Fruit fly (Drosophila melanogaster) whole organism, embryonic: ENCODE data around the gene Cralbp.
A peak's percentile ranks its signal among the peaks of the same experiment; 100 is the strongest.

Source experiments
- Adf1 ChIP-seq: fragments of 200-800 bp; sonication (Bioruptor generic); IDR thresholded peaks from 2 replicates; pipeline ENCODE4 v1.3.6; 2022; ENCODE audit warnings: missing biosample characterization, missing genetic modification characterization
- CG10147 ChIP-seq: fragments of 200-800 bp; sonication (Bioruptor generic); optimal IDR thresholded peaks from 2 replicates; lab custom pipeline; 2019; ENCODE audit warnings: missing biosample characterization, mild to moderate bottlenecking, missing genetic modification characterization, moderate library complexity
- CG1024 ChIP-seq: fragments of 200-800 bp; sonication (Bioruptor generic); IDR thresholded peaks from 2 replicates; pipeline ENCODE4 v1.3.6; 2022; ENCODE audit warnings: missing biosample characterization, missing genetic modification characterization
- CG11456 ChIP-seq: fragments of 200-800 bp; sonication (Bioruptor generic); IDR thresholded peaks from 3 replicates; pipeline ENCODE4 v1.3.6; 2022; ENCODE audit warnings: missing biosample characterization, missing genetic modification characterization
- CG12659 ChIP-seq: fragments of 200-800 bp; sonication (Bioruptor generic); optimal IDR thresholded peaks from 3 replicates; lab custom pipeline; 2017; ENCODE audit warnings: mild to moderate bottlenecking, missing biosample characterization, missing genetic modification reagents, missing genetic modification characterization
- CG15601 ChIP-seq: fragments of 200-800 bp; sonication (Bioruptor generic); optimal IDR thresholded peaks from 3 replicates; lab custom pipeline; 2019; ENCODE audit warnings: missing biosample characterization, mild to moderate bottlenecking, missing genetic modification characterization, moderate library complexity
- CG17186 ChIP-seq: fragments of 200-800 bp; sonication (Bioruptor generic); optimal IDR thresholded peaks from 3 replicates; lab custom pipeline; 2017; ENCODE audit warnings: missing biosample characterization, missing genetic modification reagents, missing genetic modification characterization
- CG17328 ChIP-seq: fragments of 200-800 bp; sonication (Bioruptor generic); IDR thresholded peaks from 2 replicates; pipeline ENCODE4 v1.3.6; 2022; ENCODE audit warnings: missing biosample characterization, missing genetic modification characterization
- CG17361 ChIP-seq: fragments of 200-800 bp; sonication (Bioruptor generic); IDR thresholded peaks from 3 replicates; pipeline ENCODE4 v1.3.6; 2022; ENCODE audit warnings: missing biosample characterization, missing genetic modification characterization
- CG2120 ChIP-seq: fragments of 200-800 bp; sonication (Bioruptor generic); optimal IDR thresholded peaks from 3 replicates; lab custom pipeline; 2016; ENCODE audit warnings: missing biosample characterization, missing genetic modification characterization
- CG30431 ChIP-seq: fragments of 200-800 bp; sonication (Bioruptor generic); optimal IDR thresholded peaks from 2 replicates; lab custom pipeline; 2017; ENCODE audit warnings: missing biosample characterization, missing genetic modification characterization
- CG32532 ChIP-seq: fragments of 200-800 bp; sonication (Bioruptor generic); IDR thresholded peaks from 2 replicates; pipeline ENCODE4 v1.3.6; 2022; ENCODE audit warnings: missing biosample characterization, missing genetic modification characterization
- CG34422 ChIP-seq: fragments of 200-800 bp; sonication (Bioruptor generic); IDR thresholded peaks from 3 replicates; pipeline ENCODE4 v1.3.6; 2022; ENCODE audit warnings: missing biosample characterization, missing genetic modification characterization
- CG3847 ChIP-seq: fragments of 200-800 bp; sonication (Bioruptor generic); IDR thresholded peaks from 2 replicates; pipeline ENCODE4 v1.3.6; 2022; ENCODE audit warnings: missing biosample characterization, missing genetic modification characterization
- CG3995 ChIP-seq: fragments of 200-800 bp; sonication (Bioruptor generic); optimal IDR thresholded peaks from 3 replicates; lab custom pipeline; 2016; ENCODE audit warnings: missing biosample characterization, missing genetic modification characterization
- CG42726 ChIP-seq: fragments of 200-800 bp; sonication (Bioruptor generic); IDR thresholded peaks from 2 replicates; pipeline ENCODE4 v1.3.6; 2022; ENCODE audit warnings: missing biosample characterization, missing genetic modification characterization; ENCODE audit not compliant: partially characterized antibody
- CG6683 ChIP-seq: fragments of 200-800 bp; sonication (Bioruptor generic); optimal IDR thresholded peaks from 2 replicates; lab custom pipeline; 2017; ENCODE audit warnings: missing biosample characterization, mild to moderate bottlenecking, missing genetic modification characterization, missing genetic modification reagents
- CG9215 ChIP-seq: fragments of 200-800 bp; sonication (Bioruptor generic); IDR thresholded peaks from 2 replicates; pipeline ENCODE4 v1.3.6; 2022; ENCODE audit warnings: missing biosample characterization, missing genetic modification characterization
- CG9609 ChIP-seq: fragments of 200-800 bp; sonication (Bioruptor generic); optimal IDR thresholded peaks from 3 replicates; lab custom pipeline; 2016; ENCODE audit warnings: missing biosample characterization, missing genetic modification characterization
- CG9876 ChIP-seq: fragments of 200-800 bp; sonication (Bioruptor generic); optimal IDR thresholded peaks from 2 replicates; lab custom pipeline; 2016; ENCODE audit warnings: missing biosample characterization, missing genetic modification characterization
- CHES-1-like ChIP-seq: fragments of 200-800 bp; sonication (Bioruptor generic); optimal IDR thresholded peaks from 2 replicates; lab custom pipeline; 2016; ENCODE audit warnings: missing biosample characterization, missing genetic modification characterization
- D19A ChIP-seq: fragments of 200-800 bp; optimal IDR thresholded peaks from 3 replicates; lab custom pipeline; 2019; ENCODE audit warnings: missing biosample characterization, mild to moderate bottlenecking, missing genetic modification characterization, moderate library complexity
- Dll ChIP-seq: fragments of 200-800 bp; sonication (Bioruptor generic); IDR thresholded peaks from 4 replicates; pipeline ENCODE4 v1.3.6; 2022; ENCODE audit warnings: missing biosample characterization, missing genetic modification characterization; ENCODE audit not compliant: partially characterized antibody
- Gug ChIP-seq: fragments of 200-800 bp; sonication (Bioruptor generic); IDR thresholded peaks from 4 replicates; pipeline ENCODE4 v1.3.6; 2022; ENCODE audit warnings: missing biosample characterization, missing genetic modification characterization
- Hr39 ChIP-seq: fragments of >200 bp; optimal IDR thresholded peaks from 2 replicates; lab custom pipeline; 2017
- Hsf ChIP-seq: fragments of 200-800 bp; sonication (Bioruptor generic); optimal IDR thresholded peaks from 3 replicates; lab custom pipeline; 2016; ENCODE audit warnings: missing biosample characterization, missing genetic modification characterization
- NC2α ChIP-seq: fragments of 200-800 bp; sonication (Bioruptor generic); optimal IDR thresholded peaks from 2 replicates; lab custom pipeline; 2016; ENCODE audit warnings: missing biosample characterization, missing genetic modification characterization
- Neu2 ChIP-seq: fragments of 200-800 bp; sonication (Bioruptor generic); optimal IDR thresholded peaks from 3 replicates; lab custom pipeline; 2016; ENCODE audit warnings: missing biosample characterization, missing genetic modification characterization, borderline replicate concordance
- bbx ChIP-seq: fragments of 200-800 bp; sonication (Bioruptor generic); IDR thresholded peaks from 2 replicates; pipeline ENCODE4 v1.3.6; 2022; ENCODE audit warnings: missing biosample characterization, missing genetic modification characterization; ENCODE audit not compliant: partially characterized antibody
- corto ChIP-seq: fragments of 200-800 bp; sonication (Bioruptor generic); optimal IDR thresholded peaks from 2 replicates; lab custom pipeline; 2016; ENCODE audit warnings: missing biosample characterization, mild to moderate bottlenecking, missing genetic modification characterization, moderate library complexity
- danr ChIP-seq: fragments of 200-800 bp; sonication (Bioruptor generic); IDR thresholded peaks from 2 replicates; pipeline ENCODE4 v1.3.6; 2022; ENCODE audit warnings: missing biosample characterization, missing genetic modification characterization
- dati ChIP-seq: fragments of 200-800 bp; sonication (Bioruptor generic); IDR thresholded peaks from 2 replicates; pipeline ENCODE4 v1.3.6; 2022; ENCODE audit warnings: missing biosample characterization, missing genetic modification characterization
- dimm ChIP-seq: fragments of 200-800 bp; sonication (Bioruptor generic); IDR thresholded peaks from 2 replicates; pipeline ENCODE4 v1.3.6; 2022; ENCODE audit warnings: missing biosample characterization, missing genetic modification characterization
- dmrt11E ChIP-seq: fragments of 200-800 bp; sonication (Bioruptor generic); optimal IDR thresholded peaks from 3 replicates; lab custom pipeline; 2018; ENCODE audit warnings: missing biosample characterization, mild to moderate bottlenecking, missing genetic modification characterization, moderate library complexity
- dpn ChIP-seq, 2 experiments: fragments of 200-800 bp; sonication (Bioruptor generic); optimal IDR thresholded peaks; 3 replicates each; lab custom pipeline; 2016; ENCODE audit warnings: missing biosample characterization in 2 of 2, missing genetic modification characterization in 2 of 2
- fru ChIP-seq: fragments of >200 bp; optimal IDR thresholded peaks from 2 replicates; lab custom pipeline; 2017
- fu2 ChIP-seq: fragments of 200-800 bp; sonication (Bioruptor generic); optimal IDR thresholded peaks from 2 replicates; lab custom pipeline; 2016; ENCODE audit warnings: missing biosample characterization, missing genetic modification characterization
- grau ChIP-seq: fragments of 200-800 bp; optimal IDR thresholded peaks from 3 replicates; lab custom pipeline; 2019; ENCODE audit warnings: missing biosample characterization, mild to moderate bottlenecking, missing genetic modification characterization, moderate library complexity
- gsb-n ChIP-seq: fragments of 200-800 bp; sonication (Bioruptor generic); optimal IDR thresholded peaks from 3 replicates; lab custom pipeline; 2018; ENCODE audit warnings: missing biosample characterization, mild to moderate bottlenecking, missing genetic modification characterization
- h ChIP-seq: fragments of >200 bp; optimal IDR thresholded peaks from 2 replicates; lab custom pipeline; 2017
- hbn ChIP-seq: fragments of 200-800 bp; sonication (Bioruptor generic); IDR thresholded peaks from 2 replicates; pipeline ENCODE4 v1.3.6; 2022; ENCODE audit warnings: missing biosample characterization, missing genetic modification characterization; ENCODE audit not compliant: partially characterized antibody
- her ChIP-seq: fragments of 200-800 bp; sonication (Bioruptor generic); optimal IDR thresholded peaks from 2 replicates; lab custom pipeline; 2016; ENCODE audit warnings: missing biosample characterization, missing genetic modification characterization
- ken ChIP-seq: fragments of 200-800 bp; sonication (Bioruptor generic); IDR thresholded peaks from 3 replicates; pipeline ENCODE4 v1.3.6; 2022; ENCODE audit warnings: missing biosample characterization, missing genetic modification characterization
- kni ChIP-seq: fragments of 200-800 bp; sonication (Bioruptor generic); optimal IDR thresholded peaks from 3 replicates; lab custom pipeline; 2017; ENCODE audit warnings: mild to moderate bottlenecking, missing biosample characterization, missing genetic modification reagents, missing genetic modification characterization
- knrl ChIP-seq: fragments of 200-800 bp; sonication (Bioruptor generic); IDR thresholded peaks from 3 replicates; pipeline ENCODE4 v1.3.6; 2022; ENCODE audit warnings: missing biosample characterization, missing genetic modification characterization; ENCODE audit not compliant: partially characterized antibody
- onecut ChIP-seq: fragments of 200-800 bp; sonication (Bioruptor generic); IDR thresholded peaks from 2 replicates; pipeline ENCODE4 v1.3.6; 2022; ENCODE audit warnings: missing biosample characterization, missing genetic modification characterization
- peb ChIP-seq: fragments of 200-800 bp; sonication (Bioruptor generic); IDR thresholded peaks from 2 replicates; pipeline ENCODE4 v1.3.6; 2022; ENCODE audit warnings: missing biosample characterization, missing genetic modification characterization
- sna ChIP-seq: fragments of 200-800 bp; sonication (Bioruptor generic); IDR thresholded peaks from 2 replicates; pipeline ENCODE4 v1.3.6; 2022; ENCODE audit warnings: missing biosample characterization, missing genetic modification characterization; ENCODE audit not compliant: partially characterized antibody
- tap ChIP-seq: fragments of 200-800 bp; optimal IDR thresholded peaks from 3 replicates; lab custom pipeline; 2019; ENCODE audit warnings: missing biosample characterization, mild to moderate bottlenecking, missing genetic modification characterization, moderate library complexity
- trem ChIP-seq: fragments of 200-800 bp; optimal IDR thresholded peaks from 3 replicates; lab custom pipeline; 2019; ENCODE audit warnings: missing biosample characterization, mild to moderate bottlenecking, missing genetic modification characterization, moderate library complexity

Cralbp gene

DNA sequence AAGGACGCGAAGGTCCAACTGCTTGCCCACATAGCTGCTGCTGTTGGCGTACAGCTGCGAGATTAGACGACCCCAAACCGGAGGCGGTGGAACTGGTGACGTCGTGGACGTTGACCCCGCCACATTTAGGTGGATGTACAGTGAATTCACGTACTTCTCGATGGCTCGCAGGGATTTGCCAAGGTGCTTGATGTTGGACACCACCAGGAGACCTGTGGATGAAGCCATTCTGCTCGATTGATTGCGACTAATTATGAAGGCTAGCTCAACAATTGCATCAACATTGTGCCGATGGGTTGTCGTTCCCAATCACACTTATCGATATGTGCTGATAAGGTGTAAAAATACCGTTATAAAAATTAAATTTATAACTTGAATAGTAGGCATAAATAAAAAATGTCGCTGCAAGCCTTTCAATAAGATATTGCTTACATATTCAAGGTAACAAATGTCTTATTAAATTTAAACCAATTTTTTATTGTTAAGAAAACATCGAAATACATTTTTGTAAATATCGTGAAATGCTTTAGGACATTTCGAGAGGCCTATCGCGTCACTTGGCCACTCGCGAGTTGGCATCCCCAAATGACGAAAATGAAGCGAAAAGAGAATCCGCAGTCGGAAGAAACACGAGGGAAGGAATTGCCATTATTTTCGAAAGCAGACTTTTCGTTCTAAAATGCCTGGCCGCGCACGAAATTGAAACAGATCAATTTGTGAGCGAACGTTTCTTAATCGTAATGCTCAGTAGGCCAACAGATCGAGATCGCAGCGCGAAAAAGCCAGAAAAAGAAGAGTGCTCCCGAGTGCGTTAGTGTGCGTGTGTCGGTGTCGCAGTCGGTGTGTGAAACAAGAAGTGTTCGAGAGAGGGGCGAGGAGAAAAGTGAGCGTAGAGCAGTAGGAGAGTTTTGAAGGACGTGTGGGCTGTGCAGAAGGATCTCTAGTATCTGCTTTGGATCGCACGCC, 17.7 kb downstream of the Cralbp start, which contains the start of the genes Ppat-Dpck and scny (continued):
- TF ChIP-seq CG17328 (GFP tag; lab: Robert Waterston, UW) (no peak), CG9215 (no peak), her (GFP tag; lab: Kevin White, UChicago) (no peak), CG9876 (GFP tag; lab: Kevin White, UChicago) (no peak), CG12659 (GFP tag; lab: Kevin White, UChicago) (peak; percentile 75), CG30431 (GFP tag; lab: Kevin White, UChicago) (no peak), bbx (peak; percentile 86), hbn (GFP tag; lab: Robert Waterston, UW) (peak; percentile 90), kni (GFP tag; lab: Kevin White, UChicago) (no peak), CG1024 (GFP tag; lab: Robert Waterston, UW) (no peak), CG2120 (GFP tag; lab: Kevin White, UChicago) (peak; percentile 27), sna (GFP tag; lab: Robert Waterston, UW) (peak; percentile 95), dmrt11E (tag; lab: Kevin White, UChicago) (peak; percentile 8), dpn (GFP tag; optimal IDR thresholded peaks at IDR 0.05; lab: Kevin White, UChicago) (no peak), CG3995 (GFP tag; lab: Kevin White, UChicago) (peak; percentile 93), onecut (GFP tag; lab: Robert Waterston, UW) (no peak), fu2 (GFP tag; lab: Kevin White, UChicago) (no peak), Gug (no peak), CG9609 (GFP tag; lab: Kevin White, UChicago) (no peak), CG6683 (GFP tag; lab: Kevin White, UChicago) (no peak), Dll (GFP tag; lab: Robert Waterston, UW) (peak; percentile 98), corto (GFP tag; lab: Kevin White, UChicago) (no peak), ken (GFP tag; lab: Robert Waterston, UW) (no peak), CG11456 (GFP tag; lab: Robert Waterston, UW) (no peak), CG10147 (peak; percentile 62), CG15601 (tag; lab: Kevin White, UChicago) (peak; percentile 48), danr (GFP tag; lab: Robert Waterston, UW) (no peak), CG34422 (peak; percentile 48; the same call in 1 of the 3 replicates), CG42726 (GFP tag; lab: Robert Waterston, UW) (peak; percentile 72), gsb-n (no peak), h (no peak), Neu2 (no peak), dati (GFP tag; lab: Robert Waterston, UW) (no peak), tap (tag; lab: Kevin White, UChicago) (no peak), CG3847 (GFP tag; lab: Robert Waterston, UW) (peak; percentile 55), CG17186 (GFP tag; lab: Kevin White, UChicago) (peak; percentile 61), peb (GFP tag; lab: Robert Waterston, UW) (no peak), D19A (no peak), Adf1 (GFP tag; lab: Robert Waterston, UW) (peak; percentile 63), Hr39 (lab: Kevin White, UChicago) (no peak), Hsf (peak; percentile 33), trem (tag; lab: Kevin White, UChicago) (peak; percentile 100), CG17361 (GFP tag; lab: Robert Waterston, UW) (no peak), fru (lab: Kevin White, UChicago) (no peak), CG32532 (GFP tag; lab: Robert Waterston, UW) (no peak), NC2α (GFP tag; lab: Kevin White, UChicago) (no peak), knrl (peak; percentile 95), dimm (GFP tag; lab: Robert Waterston, UW) (no peak), grau (tag; lab: Kevin White, UChicago) (peak; percentile 48), CHES-1-like (GFP tag; lab: Kevin White, UChicago) (peak; percentile 47)
